Worm (Caenorhabditis elegans) whole organism, L4 larva: ENCODE data around the gene R186.8.

Experiments
- R02D3.7 ChIP-seq: fragments of 150-350 bp; sonication (generic microtip); optimal IDR thresholded peaks from 3 replicates; lab custom pipeline; 2014; ENCODE audit warnings: missing biosample characterization, missing genetic modification characterization
- nhr-11 ChIP-seq: fragments of 150-350 bp; optimal IDR thresholded peaks from 2 replicates; lab custom pipeline; 2014; ENCODE audit warnings: missing biosample characterization, missing genetic modification characterization
- tag-97 ChIP-seq: fragments of 200-800 bp; sonication (Bioruptor generic); IDR thresholded peaks from 2 replicates; pipeline ENCODE4 v1.3.6; 2022; ENCODE audit warnings: missing genetic modification characterization, missing compliant biosample characterization

ce11 chrV:12943399-12943798 is 24.4 kb downstream of the R186.8 start:
- no peak for TF ChIP-seq tag-97 (GFP tag; lab: Robert Waterston, UW)
- TF ChIP-seq R02D3.7 (tag; lab: Kevin White, UChicago) = no peak
- no peak for TF ChIP-seq nhr-11 (tag; lab: Kevin White, UChicago)
